Fruit fly (Drosophila melanogaster): ENCODE results near the gene CG34384.

DNA sequence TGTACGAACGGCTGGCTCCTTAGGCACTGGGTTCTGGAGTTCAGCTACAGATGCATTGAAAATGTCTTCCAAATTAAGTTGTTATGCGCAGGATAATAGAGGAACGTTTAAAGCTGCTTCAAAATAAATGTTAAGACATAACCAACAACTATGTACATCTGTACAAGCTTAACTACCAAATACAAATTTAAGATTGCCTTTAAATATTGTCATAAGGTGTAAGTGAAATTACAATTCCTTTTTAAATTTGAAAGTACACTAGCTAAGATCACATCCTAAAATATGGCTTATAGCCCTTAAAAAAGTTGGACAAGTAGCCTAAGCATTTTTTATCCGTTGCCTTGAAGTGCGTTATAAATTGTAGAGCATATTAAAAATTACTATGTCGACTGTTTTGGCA lies 2.6 kb upstream of the CG34384 start, which contains the start of gene CG31473:
- TF ChIP-seq CG8478 (optimal IDR thresholded peaks at IDR 0.05) (no peak), Dll (optimal IDR thresholded peaks at IDR 0.05) (no peak)

Data from whole organism.